Worm (Caenorhabditis elegans) whole organism, L1 larva: ENCODE data around the gene algn-14.

ENCODE experiments used
- C04F5.9 ChIP-seq: sonication (generic microtip); optimal IDR thresholded peaks from 2 replicates; lab custom pipeline; 2016; ENCODE audit warnings: missing genetic modification characterization, missing compliant biosample characterization
- C34B4.2 ChIP-seq: sonication (generic microtip); optimal IDR thresholded peaks from 2 replicates; lab custom pipeline; 2017; ENCODE audit warnings: mild to moderate bottlenecking, missing genetic modification characterization, missing compliant biosample characterization
- aha-1 ChIP-seq: fragments of 150-350 bp; optimal IDR thresholded peaks from 2 replicates; lab custom pipeline; 2014; ENCODE audit warnings: missing biosample characterization, missing genetic modification characterization
- aly-2 ChIP-seq: fragments of 150-350 bp; optimal IDR thresholded peaks from 2 replicates; lab custom pipeline; 2014; ENCODE audit warnings: missing biosample characterization, missing genetic modification characterization
- ama-1 ChIP-seq: fragments of 150-350 bp; optimal IDR thresholded peaks from 2 replicates; lab custom pipeline; 2014
- blmp-1 ChIP-seq: fragments of 150-350 bp; optimal IDR thresholded peaks from 2 replicates; lab custom pipeline; 2014; ENCODE audit warnings: missing biosample characterization, missing genetic modification characterization
- ceh-8 ChIP-seq: fragments of 200-800 bp; sonication (Bioruptor generic); optimal IDR thresholded peaks from 2 replicates; lab custom pipeline; 2018; ENCODE audit warnings: mild to moderate bottlenecking, missing genetic modification characterization, moderate library complexity, missing compliant biosample characterization
- ceh-82 ChIP-seq, 3 experiments: fragments of 150-350 bp in 1 of 3; sonication (generic microtip) in 2 of 3; optimal IDR thresholded peaks; 2 replicates each; lab custom pipeline; 2014 to 2017; ENCODE audit warnings: missing biosample characterization in 3 of 3, missing genetic modification characterization in 3 of 3
- ceh-88 ChIP-seq: fragments of 200-800 bp; sonication (Bioruptor generic); IDR thresholded peaks from 2 replicates; pipeline ENCODE4 v1.3.6; 2022; ENCODE audit warnings: missing genetic modification characterization, missing compliant biosample characterization
- dpl-1 ChIP-seq, 3 experiments: fragments of 150-350 bp in 2 of 3; sonication (generic microtip) in 1 of 3; optimal IDR thresholded peaks; 2 replicates each; lab custom pipeline; 2014 to 2017; ENCODE audit warnings: missing biosample characterization in 3 of 3, missing genetic modification characterization in 3 of 3, missing genetic modification reagents in 3 of 3
- dsc-1 ChIP-seq: sonication (generic microtip); optimal IDR thresholded peaks from 2 replicates; lab custom pipeline; 2016; ENCODE audit warnings: mild to moderate bottlenecking, missing genetic modification characterization, missing compliant biosample characterization
- efl-1 ChIP-seq, 4 experiments: fragments of 150-350 bp; optimal IDR thresholded peaks in 3 of 4; peaks in 1 of 4; 1 replicate in 1 of 4; 2 replicates in 3 of 4; lab custom pipeline; 2014; ENCODE audit warnings: missing biosample characterization in 2 of 4, missing genetic modification characterization in 2 of 4, missing genetic modification reagents in 2 of 4
- egl-27 ChIP-seq, 2 experiments: fragments of 150-350 bp in 1 of 2; sonication (generic microtip); optimal IDR thresholded peaks; 3 replicates each; lab custom pipeline; 2017 to 2018; ENCODE audit warnings: missing biosample characterization in 2 of 2, missing genetic modification characterization in 2 of 2, missing genetic modification reagents in 2 of 2
- ets-5 ChIP-seq: fragments of 200-800 bp; sonication (Bioruptor generic); IDR thresholded peaks from 2 replicates; pipeline ENCODE4 v1.3.6; 2022; ENCODE audit warnings: missing genetic modification characterization, missing compliant biosample characterization
- fkh-10 ChIP-seq: sonication (generic microtip); optimal IDR thresholded peaks from 2 replicates; lab custom pipeline; 2017; ENCODE audit warnings: missing biosample characterization, missing genetic modification reagents, missing genetic modification characterization
- fkh-8 ChIP-seq: sonication (generic microtip); optimal IDR thresholded peaks from 2 replicates; lab custom pipeline; 2016; ENCODE audit warnings: mild to moderate bottlenecking, missing genetic modification characterization, missing compliant biosample characterization
- grh-1 ChIP-seq: fragments of 200-800 bp; sonication (Bioruptor generic); IDR thresholded peaks from 2 replicates; pipeline ENCODE4 v1.3.6; 2022; ENCODE audit warnings: missing genetic modification reagents, missing genetic modification characterization, missing compliant biosample characterization
- hlh-4 ChIP-seq: sonication (generic microtip); optimal IDR thresholded peaks from 2 replicates; lab custom pipeline; 2016; ENCODE audit warnings: mild to moderate bottlenecking, missing genetic modification characterization, missing compliant biosample characterization
- irx-1 ChIP-seq: sonication (generic microtip); optimal IDR thresholded peaks from 2 replicates; lab custom pipeline; 2016; ENCODE audit warnings: missing genetic modification characterization, missing compliant biosample characterization
- isw-1 ChIP-seq: fragments of 200-800 bp; sonication (Bioruptor generic); IDR thresholded peaks from 2 replicates; pipeline ENCODE4 v1.3.6; 2022; ENCODE audit warnings: missing genetic modification characterization, missing compliant biosample characterization
- jun-1 ChIP-seq: fragments of 150-350 bp; optimal IDR thresholded peaks from 2 replicates; lab custom pipeline; 2014; ENCODE audit warnings: missing biosample characterization, missing genetic modification reagents, missing genetic modification characterization
- lir-3 ChIP-seq: sonication (generic microtip); optimal IDR thresholded peaks from 2 replicates; lab custom pipeline; 2016; ENCODE audit warnings: mild to moderate bottlenecking, missing genetic modification characterization, moderate library complexity, missing compliant biosample characterization; ENCODE audit not compliant: poor library complexity
- lsy-2 ChIP-seq, 2 experiments: fragments of 150-350 bp; optimal IDR thresholded peaks; 2 replicates each; lab custom pipeline; 2014; ENCODE audit warnings: missing biosample characterization in 2 of 2, missing genetic modification characterization in 2 of 2
- mab-9 ChIP-seq: fragments of 200-800 bp; sonication (Bioruptor generic); IDR thresholded peaks from 2 replicates; pipeline ENCODE4 v1.3.6; 2022; ENCODE audit warnings: missing genetic modification reagents, missing genetic modification characterization, missing compliant biosample characterization
- mef-2 ChIP-seq: fragments of 150-350 bp; optimal IDR thresholded peaks from 2 replicates; lab custom pipeline; 2014; ENCODE audit warnings: missing biosample characterization, missing genetic modification characterization
- mep-1 ChIP-seq: fragments of 150-350 bp; optimal IDR thresholded peaks from 2 replicates; lab custom pipeline; 2014; ENCODE audit warnings: missing biosample characterization, missing genetic modification characterization
- nhr-11 ChIP-seq: fragments of 150-350 bp; optimal IDR thresholded peaks from 2 replicates; lab custom pipeline; 2014; ENCODE audit warnings: missing biosample characterization, missing genetic modification characterization
- nhr-19 ChIP-seq: fragments of 200-800 bp; sonication (Bioruptor generic); conservative IDR thresholded peaks from 2 replicates; pipeline ENCODE4 v1.3.6; 2022; ENCODE audit warnings: missing genetic modification characterization, missing compliant biosample characterization
- nhr-47 ChIP-seq: sonication (generic microtip); optimal IDR thresholded peaks from 2 replicates; lab custom pipeline; 2016; ENCODE audit warnings: mild to moderate bottlenecking, missing genetic modification characterization, moderate library complexity, missing compliant biosample characterization
- nhr-71 ChIP-seq: sonication (generic microtip); optimal IDR thresholded peaks from 2 replicates; lab custom pipeline; 2016; ENCODE audit warnings: mild to moderate bottlenecking, missing genetic modification characterization, moderate library complexity, missing compliant biosample characterization
- nhr-76 ChIP-seq: sonication (generic microtip); optimal IDR thresholded peaks from 2 replicates; lab custom pipeline; 2017; ENCODE audit warnings: missing biosample characterization, missing genetic modification characterization
- nhr-77 ChIP-seq: fragments of 150-350 bp; optimal IDR thresholded peaks from 2 replicates; lab custom pipeline; 2014; ENCODE audit warnings: missing biosample characterization, missing genetic modification characterization
- nhr-84 ChIP-seq: sonication (generic microtip); optimal IDR thresholded peaks from 2 replicates; lab custom pipeline; 2017; ENCODE audit warnings: missing biosample characterization, missing genetic modification characterization
- nhr-85 ChIP-seq: sonication (generic microtip); peaks from one replicate; lab custom pipeline; 2016; ENCODE audit warnings: missing genetic modification characterization, inconsistent platforms, missing compliant biosample characterization
- pax-3 ChIP-seq: fragments of 200-800 bp; sonication (Bioruptor generic); optimal IDR thresholded peaks from 2 replicates; lab custom pipeline; 2018; ENCODE audit warnings: mild to moderate bottlenecking, missing genetic modification characterization, moderate library complexity, missing compliant biosample characterization
- pqm-1 ChIP-seq: sonication (generic microtip); optimal IDR thresholded peaks from 3 replicates; lab custom pipeline; 2017; ENCODE audit warnings: missing biosample characterization, missing genetic modification characterization
- rnt-1 ChIP-seq: sonication (generic microtip); optimal IDR thresholded peaks from 2 replicates; lab custom pipeline; 2016; ENCODE audit warnings: mild to moderate bottlenecking, missing genetic modification characterization, moderate library complexity, missing compliant biosample characterization
- skn-1 ChIP-seq: fragments of 150-350 bp; optimal IDR thresholded peaks from 2 replicates; lab custom pipeline; 2014; ENCODE audit warnings: missing biosample characterization, missing genetic modification characterization
- snpc-4 ChIP-seq: fragments of 150-350 bp; optimal IDR thresholded peaks from 2 replicates; lab custom pipeline; 2014; ENCODE audit warnings: missing biosample characterization, missing genetic modification characterization
- snu-23 ChIP-seq: sonication (generic microtip); optimal IDR thresholded peaks from 2 replicates; lab custom pipeline; 2016; ENCODE audit warnings: missing genetic modification characterization, missing compliant biosample characterization
- sox-4 ChIP-seq: sonication (generic microtip); optimal IDR thresholded peaks from 2 replicates; lab custom pipeline; 2016; ENCODE audit warnings: missing genetic modification characterization, missing compliant biosample characterization
- sptf-1 ChIP-seq: fragments of 150-350 bp; optimal IDR thresholded peaks from 2 replicates; lab custom pipeline; 2014; ENCODE audit warnings: missing biosample characterization, missing genetic modification characterization
- swsn-7 ChIP-seq: sonication (generic microtip); optimal IDR thresholded peaks from 2 replicates; lab custom pipeline; 2016; ENCODE audit warnings: missing genetic modification characterization, missing compliant biosample characterization
- tlp-1 ChIP-seq: fragments of 150-350 bp; optimal IDR thresholded peaks from 2 replicates; lab custom pipeline; 2014; ENCODE audit warnings: missing biosample characterization, missing genetic modification characterization
- unc-130 ChIP-seq: fragments of 150-350 bp; optimal IDR thresholded peaks from 2 replicates; lab custom pipeline; 2017; ENCODE audit warnings: missing biosample characterization, missing genetic modification characterization, inconsistent platforms
- unc-62 ChIP-seq: fragments of 150-350 bp; optimal IDR thresholded peaks from 2 replicates; lab custom pipeline; 2014; ENCODE audit warnings: missing biosample characterization, missing genetic modification reagents, missing genetic modification characterization
- unc-86 ChIP-seq: sonication (generic microtip); optimal IDR thresholded peaks from 2 replicates; lab custom pipeline; 2016; ENCODE audit warnings: missing genetic modification characterization, missing compliant biosample characterization
- unc-98 ChIP-seq: fragments of 200-800 bp; sonication (Bioruptor generic); IDR thresholded peaks from 2 replicates; pipeline ENCODE4 v1.3.6; 2022; ENCODE audit warnings: missing genetic modification characterization, missing compliant biosample characterization
- vab-15 ChIP-seq: sonication (generic microtip); optimal IDR thresholded peaks from 2 replicates; lab custom pipeline; 2017; ENCODE audit warnings: missing genotype, mild to moderate bottlenecking, missing genetic modification characterization, missing compliant biosample characterization
- xbp-1 ChIP-seq: sonication (generic microtip); optimal IDR thresholded peaks from 2 replicates; lab custom pipeline; 2016; ENCODE audit warnings: missing genetic modification characterization, missing compliant biosample characterization
- ztf-4 ChIP-seq: fragments of 150-350 bp; optimal IDR thresholded peaks from 2 replicates; lab custom pipeline; 2014; ENCODE audit warnings: missing biosample characterization, missing genetic modification characterization

The algn-14 gene

ce11 chrIV:3835065-3835464 lies 31.8 kb upstream of the algn-14 start, which contains the start of gene cal-3:
cal-3 (minus strand) TSS chrIV:3835165.
- TF ChIP-seq nhr-77 (tag; lab: Kevin White, UChicago) (no peak), efl-1 (optimal IDR thresholded peaks at IDR 0.05; lab: Kevin White, UChicago) (no peak), efl-1 (GFP tag; optimal IDR thresholded peaks at IDR 0.05 in 1 of 2; lab: Kevin White, UChicago) (peak in 1 of 2 experiments; percentile 19)

- TF ChIP-seq nhr-85: no peak
- TF ChIP-seq unc-86 (tag; lab: Kevin White, UChicago): no peak
- TF ChIP-seq ama-1 (lab: Kevin White, UChicago): no peak
- TF ChIP-seq blmp-1: no peak
- no peak for TF ChIP-seq vab-15 (tag; lab: Kevin White, UChicago)
- TF ChIP-seq aly-2 (tag; lab: Kevin White, UChicago): no peak
- no peak for TF ChIP-seq mef-2 (tag; lab: Kevin White, UChicago)
- TF ChIP-seq mab-9 (GFP tag; lab: Robert Waterston, UW): no peak
- TF ChIP-seq unc-130 (tag; lab: Kevin White, UChicago): no peak
- no peak for TF ChIP-seq snpc-4 (tag; lab: Kevin White, UChicago)
- TF ChIP-seq fkh-8 (tag; lab: Kevin White, UChicago): peak; percentile 24
- TF ChIP-seq C04F5.9 (tag; lab: Kevin White, UChicago): no peak
- TF ChIP-seq ceh-88: no peak
- TF ChIP-seq tlp-1 (tag; lab: Kevin White, UChicago): no peak
- TF ChIP-seq rnt-1 (tag; lab: Kevin White, UChicago): no peak
- TF ChIP-seq ztf-4 (tag; lab: Kevin White, UChicago): no peak
- TF ChIP-seq nhr-77 (tag; lab: Kevin White, UChicago): no peak
- no peak for TF ChIP-seq ceh-8
- TF ChIP-seq dsc-1 (tag; lab: Kevin White, UChicago): peak; percentile 87
- TF ChIP-seq sox-4: peak; percentile 42
- no peak for TF ChIP-seq xbp-1 (tag; lab: Kevin White, UChicago)
- no peak for TF ChIP-seq unc-98 (GFP tag; lab: Robert Waterston, UW)
- TF ChIP-seq nhr-71 (tag; lab: Kevin White, UChicago): no peak
- no peak for TF ChIP-seq nhr-11 (tag; lab: Kevin White, UChicago)
- TF ChIP-seq aha-1 (tag; lab: Kevin White, UChicago): no peak
- TF ChIP-seq nhr-76 (tag; lab: Kevin White, UChicago): no peak
- TF ChIP-seq pax-3: peak; percentile 42
- TF ChIP-seq snu-23 (GFP tag; lab: Kevin White, UChicago): no peak
- TF ChIP-seq lir-3: no peak
- no peak for TF ChIP-seq nhr-19 (GFP tag; lab: Robert Waterston, UW)
- TF ChIP-seq dpl-1 (GFP tag; optimal IDR thresholded peaks at IDR 0.05; lab: Kevin White, UChicago): no peak
- TF ChIP-seq C34B4.2 (tag; lab: Kevin White, UChicago): no peak
- TF ChIP-seq jun-1 (tag; lab: Kevin White, UChicago): no peak
- no peak for TF ChIP-seq nhr-84 (tag; lab: Kevin White, UChicago)
- no peak for TF ChIP-seq unc-62 (GFP tag; lab: Kevin White, UChicago)
- no peak for TF ChIP-seq egl-27 (tag; optimal IDR thresholded peaks at IDR 0.05; lab: Kevin White, UChicago)
- TF ChIP-seq fkh-10: no peak
- no peak for TF ChIP-seq swsn-7
- TF ChIP-seq efl-1 (optimal IDR thresholded peaks at IDR 0.05; lab: Kevin White, UChicago): no peak
- TF ChIP-seq efl-1 (GFP tag; optimal IDR thresholded peaks at IDR 0.05 in 1 of 2; lab: Kevin White, UChicago): peak in 1 of 2 experiments; percentile 4
Observed at ce11 chrIV:3833778-3834177, 30.6 kb upstream of the algn-14 start.

ce11 chrIV:3832040-3832439 lies 28.8 kb upstream of the algn-14 start:
- TF ChIP-seq C34B4.2 (tag; lab: Kevin White, UChicago): no peak
- TF ChIP-seq hlh-4 (tag; lab: Kevin White, UChicago): no peak
- no peak for TF ChIP-seq dpl-1 (GFP tag; optimal IDR thresholded peaks at IDR 0.05; lab: Kevin White, UChicago)
- TF ChIP-seq pax-3: peak; percentile 32
- TF ChIP-seq mep-1 (tag; lab: Kevin White, UChicago): no peak
- no peak for TF ChIP-seq irx-1 (tag; lab: Kevin White, UChicago)
- no peak for TF ChIP-seq unc-86 (tag; lab: Kevin White, UChicago)
- no peak for TF ChIP-seq ceh-82 (tag; optimal IDR thresholded peaks at IDR 0.05; lab: Kevin White, UChicago)
- peak; percentile 58 for TF ChIP-seq dsc-1 (tag; lab: Kevin White, UChicago)
- TF ChIP-seq sptf-1 (tag; lab: Kevin White, UChicago): no peak
- no peak for TF ChIP-seq isw-1 (GFP tag; lab: Robert Waterston, UW)
- TF ChIP-seq lsy-2 (tag; optimal IDR thresholded peaks at IDR 0.05; lab: Kevin White, UChicago): no peak
- no peak for TF ChIP-seq ets-5 (GFP tag; lab: Robert Waterston, UW)
- TF ChIP-seq nhr-71 (tag; lab: Kevin White, UChicago): peak; percentile 52
- TF ChIP-seq grh-1 (GFP tag; lab: Robert Waterston, UW): no peak
- no peak for TF ChIP-seq skn-1 (tag; lab: Kevin White, UChicago)
- TF ChIP-seq pqm-1 (tag; lab: Kevin White, UChicago): no peak
- no peak for TF ChIP-seq snu-23 (GFP tag; lab: Kevin White, UChicago)
- TF ChIP-seq efl-1 (optimal IDR thresholded peaks at IDR 0.05; lab: Kevin White, UChicago): no peak
- TF ChIP-seq efl-1 (GFP tag; optimal IDR thresholded peaks at IDR 0.05 in 1 of 2; lab: Kevin White, UChicago): peak in 1 of 2 experiments; percentile 73
- TF ChIP-seq nhr-47 (tag; lab: Kevin White, UChicago): peak; percentile 40
